Worm (Caenorhabditis elegans): ENCODE measurements around the gene taf-11.3.

Gene taf-11.3

DNA sequence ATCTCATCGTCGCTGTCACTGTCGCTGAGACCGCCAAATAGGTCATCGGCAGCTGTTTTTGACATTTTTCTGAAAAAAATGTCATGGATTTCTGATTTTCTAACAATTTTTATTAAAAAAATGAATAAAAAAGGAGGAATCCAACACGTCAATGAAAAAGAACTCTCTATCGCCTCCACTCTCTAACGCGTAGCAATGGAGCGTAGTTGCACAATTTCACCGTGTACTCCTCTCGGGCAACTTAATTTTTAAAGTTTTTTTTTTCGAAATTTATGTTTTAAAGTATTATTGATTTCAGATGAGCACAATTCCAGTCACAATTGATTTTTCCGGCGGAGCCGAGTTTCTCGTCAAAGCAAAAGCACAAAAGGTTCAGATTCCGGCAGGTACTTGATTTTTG, at the start of gene taf-11.3, which contains the start of gene urm-1:
Gene taf-11.3, minus strand, starts transcription at position 69 of the 400 bp plus-strand sequence.
Gene urm-1, plus strand, starts transcription at position 299 of the 400 bp plus-strand sequence.
- TF ChIP-seq fax-1 (tag; optimal IDR thresholded peaks at IDR 0.05) = no peak
- TF ChIP-seq unc-42 (tag; optimal IDR thresholded peaks at IDR 0.05) = peak; percentile 35
- TF ChIP-seq sox-4 (tag; optimal IDR thresholded peaks at IDR 0.05) = no peak
- TF ChIP-seq ceh-24 (tag; optimal IDR thresholded peaks at IDR 0.05) = no peak
- TF ChIP-seq nfya-1 (tag; optimal IDR thresholded peaks at IDR 0.05) = peak; percentile 56
- peak; percentile 28 for TF ChIP-seq ceh-31 (tag; optimal IDR thresholded peaks at IDR 0.05)
- TF ChIP-seq pax-1 (tag; optimal IDR thresholded peaks at IDR 0.05) = peak; percentile 41
- TF ChIP-seq ceh-30 (tag; optimal IDR thresholded peaks at IDR 0.05) = no peak

ce11 chrIII:10552929-10553328, 47.9 kb upstream of the taf-11.3 start, which contains the start of gene T21C12.8:
Gene T21C12.8 (minus strand): TSS chrIII:10553029.
- TF ChIP-seq pha-2 (tag; optimal IDR thresholded peaks at IDR 0.05) = no peak
- TF ChIP-seq ceh-34 (tag; optimal IDR thresholded peaks at IDR 0.05) = no peak
- TF ChIP-seq unc-86 (tag; optimal IDR thresholded peaks at IDR 0.05) = no peak

ce11 chrIII:10538757-10539213, 33.7 kb upstream of the taf-11.3 start, which contains the start of gene nlp-68:
Gene nlp-68 (minus strand): TSS chrIII:10539163.
- TF ChIP-seq sox-2 (GFP tag; IDR thresholded peaks at IDR 0.05) (no peak), Y22D7AL.16 (tag; optimal IDR thresholded peaks at IDR 0.05) (no peak), rnt-1 (tag; optimal IDR thresholded peaks at IDR 0.05) (no peak), K09A11.1 (tag; optimal IDR thresholded peaks at IDR 0.05; ENCODE audit: insufficient read depth) (no peak), pqm-1 (tag; optimal IDR thresholded peaks at IDR 0.05) (no peak), hlh-15 (tag; optimal IDR thresholded peaks at IDR 0.05) (no peak), madf-2 (tag; optimal IDR thresholded peaks at IDR 0.05) (no peak), fax-1 (tag; optimal IDR thresholded peaks at IDR 0.05) (no peak)

DNA sequence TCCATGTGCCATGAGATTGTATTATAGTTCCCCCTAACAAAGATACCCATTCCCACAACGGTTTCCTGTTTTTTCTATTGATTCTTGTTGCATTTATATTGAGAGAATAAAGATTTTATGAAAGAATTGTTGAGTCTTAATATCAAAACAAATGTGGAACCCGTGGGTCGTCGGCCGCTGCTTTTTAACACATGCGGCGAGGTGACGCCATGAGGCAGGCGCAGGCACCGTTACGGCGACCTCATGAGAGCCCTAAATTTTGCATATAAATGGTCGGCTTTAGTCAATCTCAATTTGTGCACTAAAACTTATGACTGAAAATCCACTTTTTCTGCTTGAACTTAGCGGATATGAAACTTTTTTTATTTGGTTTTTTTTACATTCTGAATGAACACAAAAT, 32.5 kb upstream of the taf-11.3 start:
- TF ChIP-seq ceh-24 (tag; optimal IDR thresholded peaks at IDR 0.05) = no peak
- no peak for TF ChIP-seq pax-1 (tag; optimal IDR thresholded peaks at IDR 0.05)
- TF ChIP-seq tbx-2 (tag; optimal IDR thresholded peaks at IDR 0.05) = no peak
- no peak for TF ChIP-seq pros-1 (tag; optimal IDR thresholded peaks at IDR 0.05)
- TF ChIP-seq ceh-18 (tag; optimal IDR thresholded peaks at IDR 0.05) = no peak
- TF ChIP-seq pat-9 (tag; optimal IDR thresholded peaks at IDR 0.05) = no peak
- TF ChIP-seq madf-2 (tag; optimal IDR thresholded peaks at IDR 0.05) = no peak
- no peak for TF ChIP-seq ets-4 (tag; optimal IDR thresholded peaks at IDR 0.05)
- no peak for TF ChIP-seq ceh-30 (tag; optimal IDR thresholded peaks at IDR 0.05)
- TF ChIP-seq K09A11.1 (tag; optimal IDR thresholded peaks at IDR 0.05; ENCODE audit: insufficient read depth) = no peak
- TF ChIP-seq ahr-1 (tag; optimal IDR thresholded peaks at IDR 0.05) = no peak
- TF ChIP-seq K02D7.2 (tag; optimal IDR thresholded peaks at IDR 0.05) = no peak
- no peak for TF ChIP-seq hlh-8 (tag; optimal IDR thresholded peaks at IDR 0.05)
- no peak for TF ChIP-seq ceh-19 (GFP tag; optimal IDR thresholded peaks at IDR 0.05)
- TF ChIP-seq gmeb-2 (tag; optimal IDR thresholded peaks at IDR 0.05) = no peak
- no peak for TF ChIP-seq sox-2 (GFP tag; IDR thresholded peaks at IDR 0.05)
- no peak for TF ChIP-seq ceh-14 (tag; optimal IDR thresholded peaks at IDR 0.05)
- no peak for TF ChIP-seq sdc-2 (tag; optimal IDR thresholded peaks at IDR 0.05)

ce11 chrIII:10537003-10537402, 32.0 kb upstream of the taf-11.3 start:
- TF ChIP-seq npax-4 (tag; optimal IDR thresholded peaks at IDR 0.05) = no peak
- no peak for TF ChIP-seq hlh-15 (tag; optimal IDR thresholded peaks at IDR 0.05)
- no peak for TF ChIP-seq ahr-1 (tag; optimal IDR thresholded peaks at IDR 0.05)
- TF ChIP-seq sdc-2 (tag; optimal IDR thresholded peaks at IDR 0.05) = no peak
- TF ChIP-seq madf-2 (tag; optimal IDR thresholded peaks at IDR 0.05) = no peak
- TF ChIP-seq tbx-2 (tag; optimal IDR thresholded peaks at IDR 0.05) = no peak

- TF ChIP-seq madf-2 (tag; optimal IDR thresholded peaks at IDR 0.05) (no peak), hlh-13 (GFP tag; optimal IDR thresholded peaks at IDR 0.05) (no peak), hlh-15 (tag; optimal IDR thresholded peaks at IDR 0.05) (no peak), ama-1 (optimal IDR thresholded peaks at IDR 0.05) (no peak), ceh-31 (tag; optimal IDR thresholded peaks at IDR 0.05) (no peak), pha-4 (tag; optimal IDR thresholded peaks at IDR 0.05) (no peak)
These were observed 31.2 kb upstream of the taf-11.3 start for ce11 chrIII:10536087-10536723.

Measured in whole organism, late embryonic.